Worm (Caenorhabditis elegans) whole organism, L1 larva: ENCODE data around the gene D1014.13.

Experiments
- aha-1 ChIP-seq: fragments of 150-350 bp; optimal IDR thresholded peaks from 2 replicates; lab custom pipeline; 2014; ENCODE audit warnings: missing biosample characterization, missing genetic modification characterization
- ama-1 ChIP-seq: fragments of 150-350 bp; optimal IDR thresholded peaks from 2 replicates; lab custom pipeline; 2014
- ceh-90 ChIP-seq: sonication (generic microtip); optimal IDR thresholded peaks from 2 replicates; lab custom pipeline; 2016; ENCODE audit warnings: missing genetic modification characterization, missing compliant biosample characterization
- egl-27 ChIP-seq, 2 experiments: fragments of 150-350 bp in 1 of 2; sonication (generic microtip); optimal IDR thresholded peaks; 3 replicates each; lab custom pipeline; 2017 to 2018; ENCODE audit warnings: missing biosample characterization in 2 of 2, missing genetic modification characterization in 2 of 2, missing genetic modification reagents in 2 of 2
- elt-2 ChIP-seq: sonication (generic microtip); optimal IDR thresholded peaks from 2 replicates; lab custom pipeline; 2016; ENCODE audit warnings: missing genetic modification characterization, mild to moderate bottlenecking, inconsistent platforms, missing compliant biosample characterization, missing genetic modification reagents
- fkh-4 ChIP-seq: sonication (generic microtip); optimal IDR thresholded peaks from 2 replicates; lab custom pipeline; 2016; ENCODE audit warnings: missing compliant biosample characterization, missing genetic modification characterization, borderline replicate concordance
- hlh-17 ChIP-seq: fragments of 200-800 bp; sonication (Bioruptor generic); optimal IDR thresholded peaks from 2 replicates; lab custom pipeline; 2018; ENCODE audit warnings: missing genetic modification characterization, mild to moderate bottlenecking, missing compliant biosample characterization, moderate library complexity, borderline replicate concordance
- lin-39 ChIP-seq: fragments of 150-350 bp; optimal IDR thresholded peaks from 2 replicates; lab custom pipeline; 2014; ENCODE audit warnings: missing biosample characterization, missing genetic modification reagents, missing genetic modification characterization
- mep-1 ChIP-seq: fragments of 150-350 bp; optimal IDR thresholded peaks from 2 replicates; lab custom pipeline; 2014; ENCODE audit warnings: missing biosample characterization, missing genetic modification characterization
- nhr-11 ChIP-seq: fragments of 150-350 bp; optimal IDR thresholded peaks from 2 replicates; lab custom pipeline; 2014; ENCODE audit warnings: missing biosample characterization, missing genetic modification characterization
- snpc-4 ChIP-seq: fragments of 150-350 bp; optimal IDR thresholded peaks from 2 replicates; lab custom pipeline; 2014; ENCODE audit warnings: missing biosample characterization, missing genetic modification characterization
- unc-62 ChIP-seq: fragments of 150-350 bp; optimal IDR thresholded peaks from 2 replicates; lab custom pipeline; 2014; ENCODE audit warnings: missing biosample characterization, missing genetic modification reagents, missing genetic modification characterization
- zag-1 ChIP-seq: fragments of 150-350 bp; optimal IDR thresholded peaks from 2 replicates; lab custom pipeline; 2014; ENCODE audit warnings: missing biosample characterization, missing genetic modification characterization
- ztf-11 ChIP-seq, 2 experiments: sonication (generic microtip); optimal IDR thresholded peaks; 2 replicates each; lab custom pipeline; 2016 to 2017; ENCODE audit warnings: missing genetic modification characterization in 2 of 2, missing biosample characterization in 1 of 2, missing compliant biosample characterization in 1 of 2

- TF ChIP-seq egl-27 (tag; optimal IDR thresholded peaks at IDR 0.05; lab: Kevin White, UChicago) (no peak), aha-1 (tag; lab: Kevin White, UChicago) (no peak), zag-1 (tag; lab: Kevin White, UChicago) (no peak), unc-62 (no peak), hlh-17 (GFP tag; lab: Kevin White, UChicago) (no peak), lin-39 (tag; lab: Kevin White, UChicago) (no peak), ztf-11 (tag; optimal IDR thresholded peaks at IDR 0.05; lab: Kevin White, UChicago) (no peak), ama-1 (lab: Kevin White, UChicago) (no peak), mep-1 (tag; lab: Kevin White, UChicago) (no peak), snpc-4 (tag; lab: Kevin White, UChicago) (no peak), fkh-4 (no peak), ceh-90 (tag; lab: Kevin White, UChicago) (no peak), elt-2 (tag; lab: Kevin White, UChicago) (no peak), nhr-11 (tag; lab: Kevin White, UChicago) (no peak)
Observed at ce11 chrV:8168219-8168962, 23.0 kb downstream of the D1014.13 start, which contains the start of gene F20D6.8.
